Fruit fly (Drosophila melanogaster) whole organism, prepupa: ENCODE results near the gene CG33795.

Experiments used
- CG11294 ChIP-seq: fragments of 200-800 bp; sonication (Bioruptor generic); IDR thresholded peaks from 2 replicates; pipeline ENCODE4 v1.3.6; 2022; ENCODE audit warnings: missing biosample characterization, missing genetic modification characterization
- CG11902 ChIP-seq: fragments of 200-800 bp; sonication (Bioruptor generic); optimal IDR thresholded peaks from 3 replicates; lab custom pipeline; 2016; ENCODE audit warnings: missing biosample characterization, missing genetic modification characterization
- CG15336 ChIP-seq: fragments of 200-800 bp; sonication (Bioruptor generic); IDR thresholded peaks from 2 replicates; pipeline ENCODE4 v1.3.6; 2022; ENCODE audit warnings: missing biosample characterization, missing genetic modification characterization
- CG32006 ChIP-seq: fragments of 200-800 bp; sonication (Bioruptor generic); optimal IDR thresholded peaks from 3 replicates; lab custom pipeline; 2017; ENCODE audit warnings: missing biosample characterization, mild to moderate bottlenecking, missing genetic modification characterization
- CG4318 ChIP-seq: fragments of 200-800 bp; sonication (Bioruptor generic); optimal IDR thresholded peaks from 3 replicates; lab custom pipeline; 2017; ENCODE audit warnings: missing biosample characterization, mild to moderate bottlenecking, missing genetic modification characterization
- CG6808 ChIP-seq: fragments of 200-800 bp; sonication (Bioruptor generic); optimal IDR thresholded peaks from 3 replicates; lab custom pipeline; 2017; ENCODE audit warnings: missing biosample characterization, missing genetic modification characterization, mild to moderate bottlenecking, moderate library complexity, missing genetic modification reagents
- Hr39 ChIP-seq: fragments of 200-800 bp; sonication (Bioruptor generic); optimal IDR thresholded peaks from 2 replicates; lab custom pipeline; 2016; ENCODE audit warnings: missing biosample characterization, missing genetic modification characterization
- Lpt ChIP-seq: fragments of 200-800 bp; sonication (Bioruptor generic); optimal IDR thresholded peaks from 3 replicates; lab custom pipeline; 2016; ENCODE audit warnings: missing biosample characterization, missing genetic modification characterization
- Met ChIP-seq: fragments of 200-800 bp; sonication (Bioruptor generic); optimal IDR thresholded peaks from 3 replicates; lab custom pipeline; 2016; ENCODE audit warnings: missing biosample characterization, missing genetic modification characterization
- cyc ChIP-seq: fragments of 200-800 bp; sonication (Bioruptor generic); optimal IDR thresholded peaks from 3 replicates; lab custom pipeline; 2016; ENCODE audit warnings: missing biosample characterization, missing genetic modification characterization
- esn ChIP-seq: fragments of 200-800 bp; sonication (Bioruptor generic); optimal IDR thresholded peaks from 2 replicates; lab custom pipeline; 2016; ENCODE audit warnings: missing biosample characterization, mild to moderate bottlenecking, missing genetic modification characterization, moderate library complexity
- fd85E ChIP-seq: fragments of 200-800 bp; sonication (Bioruptor generic); optimal IDR thresholded peaks from 3 replicates; lab custom pipeline; 2016; ENCODE audit warnings: missing biosample characterization, missing genetic modification characterization
- lz ChIP-seq: fragments of 200-800 bp; sonication (Bioruptor generic); optimal IDR thresholded peaks from 3 replicates; lab custom pipeline; 2016; ENCODE audit warnings: missing biosample characterization, missing genetic modification characterization

dm6 chr3L:16167723-16168386 lies 3.3 kb downstream of the CG33795 start:
- TF ChIP-seq CG11902 (GFP tag; lab: Kevin White, UChicago), result no peak
- TF ChIP-seq CG4318, result no peak
- no peak for TF ChIP-seq CG15336 (GFP tag; lab: Robert Waterston, UW)
- no peak for TF ChIP-seq Met
- TF ChIP-seq Lpt, result no peak
- TF ChIP-seq cyc (GFP tag; lab: Kevin White, UChicago), result no peak
- no peak for TF ChIP-seq fd85E
- TF ChIP-seq Hr39, result no peak
- peak; percentile 48 for TF ChIP-seq esn
- no peak for TF ChIP-seq lz (GFP tag; lab: Kevin White, UChicago)
- TF ChIP-seq CG32006 (GFP tag; lab: Kevin White, UChicago), result peak; percentile 15
- TF ChIP-seq CG11294 (GFP tag; lab: Robert Waterston, UW), result no peak
- peak; percentile 25 for TF ChIP-seq CG6808
